Fruit fly (Drosophila melanogaster) whole organism: Measurements from ENCODE around the gene mthl15.

Source experiments
- CG8478 ChIP-seq: fragments of >200 bp; optimal IDR thresholded peaks from 2 replicates; lab custom pipeline; 2018; ENCODE audit warnings: inconsistent platforms
- Dll ChIP-seq: fragments of >200 bp; optimal IDR thresholded peaks from 2 replicates; lab custom pipeline; 2017
- EcR ChIP-seq, 2 experiments: fragments of >200 bp; optimal IDR thresholded peaks; 2 replicates each; lab custom pipeline; 2017; ENCODE audit warnings: missing biosample characterization in 2 of 2, missing genetic modification characterization in 2 of 2, missing genetic modification reagents in 2 of 2
- pan ChIP-seq: fragments of >200 bp; optimal IDR thresholded peaks from 2 replicates; lab custom pipeline; 2017
- psq ChIP-seq: fragments of >200 bp; optimal IDR thresholded peaks from 2 replicates; lab custom pipeline; 2017
- usp ChIP-seq: fragments of >200 bp; optimal IDR thresholded peaks from 2 replicates; lab custom pipeline; 2017; ENCODE audit warnings: missing biosample characterization, missing genetic modification characterization, mixed read lengths

DNA sequence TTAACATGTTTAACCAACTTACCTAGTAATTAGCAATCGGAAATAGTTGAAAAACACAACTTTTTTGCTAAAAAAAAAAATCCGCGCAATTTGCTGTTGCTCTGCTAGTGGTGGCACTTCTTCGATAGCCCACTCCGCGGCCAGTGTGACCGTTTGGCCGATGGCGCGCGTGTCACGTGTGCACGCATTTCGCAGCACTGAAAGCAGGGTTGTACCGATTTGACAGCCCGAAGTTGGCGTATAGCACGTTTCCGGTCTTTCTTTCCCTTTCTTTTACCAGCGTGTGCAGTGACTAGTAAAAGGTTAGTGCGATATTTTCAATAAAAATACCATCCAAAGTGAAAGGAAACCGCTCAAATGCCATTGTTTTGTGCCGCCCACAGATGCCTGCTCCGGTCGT is 37.3 kb downstream of the mthl15 start, which contains the start of the genes Ripalpha and RpL7:
- TF ChIP-seq usp (GFP tag; lab: Kevin White, UChicago) (no peak), pan (lab: Kevin White, UChicago) (no peak), EcR (GFP tag; optimal IDR thresholded peaks at IDR 0.05; lab: Kevin White, UChicago) (no peak), CG8478 (no peak), psq (lab: Kevin White, UChicago) (no peak), Dll (lab: Kevin White, UChicago) (no peak)
